Worm (Caenorhabditis elegans) whole organism, L2 larva: ENCODE measurements around the gene srh-39.

Experiments
- C34F6.9 ChIP-seq: fragments of 150-350 bp; optimal IDR thresholded peaks from 2 replicates; lab custom pipeline; 2014; ENCODE audit warnings: missing biosample characterization, missing genetic modification characterization
- F13H6.1 ChIP-seq: sonication (generic microtip); optimal IDR thresholded peaks from 2 replicates; lab custom pipeline; 2016; ENCODE audit warnings: missing genetic modification characterization, missing compliant biosample characterization
- R02D3.7 ChIP-seq: fragments of 150-350 bp; optimal IDR thresholded peaks from 2 replicates; lab custom pipeline; 2014; ENCODE audit warnings: missing biosample characterization, missing genetic modification characterization
- Y55F3AM.14 ChIP-seq: fragments of 200-800 bp; sonication (Bioruptor generic); optimal IDR thresholded peaks from 2 replicates; lab custom pipeline; 2018; ENCODE audit warnings: mild to moderate bottlenecking, missing genetic modification characterization, missing compliant biosample characterization
- ZK546.5 ChIP-seq: sonication (generic microtip); optimal IDR thresholded peaks from 2 replicates; lab custom pipeline; 2017; ENCODE audit warnings: missing biosample characterization, missing genetic modification characterization
- alr-1 ChIP-seq: fragments of 150-350 bp; optimal IDR thresholded peaks from 2 replicates; lab custom pipeline; 2014; ENCODE audit warnings: missing biosample characterization, missing genetic modification characterization
- aly-2 ChIP-seq: fragments of 150-350 bp; optimal IDR thresholded peaks from 2 replicates; lab custom pipeline; 2014; ENCODE audit warnings: missing biosample characterization, missing genetic modification characterization
- ama-1 ChIP-seq: fragments of 150-350 bp; optimal IDR thresholded peaks from 2 replicates; lab custom pipeline; 2018; ENCODE audit warnings: inconsistent platforms
- blmp-1 ChIP-seq: sonication (generic microtip); optimal IDR thresholded peaks from 2 replicates; lab custom pipeline; 2017; ENCODE audit warnings: missing genetic modification characterization, mild to moderate bottlenecking, missing compliant biosample characterization, antibody characterized with exemption, moderate library complexity; ENCODE audit not compliant: insufficient read depth
- ceh-16 ChIP-seq: fragments of 150-350 bp; optimal IDR thresholded peaks from 2 replicates; lab custom pipeline; 2014; ENCODE audit warnings: missing biosample characterization, missing genetic modification characterization
- ceh-82 ChIP-seq: fragments of 150-350 bp; optimal IDR thresholded peaks from 2 replicates; lab custom pipeline; 2014; ENCODE audit warnings: missing biosample characterization, missing genetic modification characterization
- crh-2 ChIP-seq: sonication (generic microtip); optimal IDR thresholded peaks from 2 replicates; lab custom pipeline; 2017; ENCODE audit warnings: missing biosample characterization, missing genetic modification characterization
- dmd-4 ChIP-seq: sonication (generic microtip); optimal IDR thresholded peaks from 2 replicates; lab custom pipeline; 2017; ENCODE audit warnings: missing biosample characterization, missing genetic modification characterization
- egl-27 ChIP-seq: sonication (generic microtip); optimal IDR thresholded peaks from 3 replicates; lab custom pipeline; 2017; ENCODE audit warnings: missing biosample characterization, missing genetic modification reagents, missing genetic modification characterization
- elt-1 ChIP-seq: fragments of 150-350 bp; optimal IDR thresholded peaks from 2 replicates; lab custom pipeline; 2014; ENCODE audit warnings: missing biosample characterization, missing genetic modification characterization
- elt-3 ChIP-seq: sonication (generic microtip); optimal IDR thresholded peaks from 2 replicates; lab custom pipeline; 2017; ENCODE audit warnings: missing biosample characterization, missing genetic modification characterization
- fos-1 ChIP-seq: fragments of 150-350 bp; optimal IDR thresholded peaks from 2 replicates; lab custom pipeline; 2014; ENCODE audit warnings: missing biosample characterization, missing genetic modification characterization
- gmeb-1 ChIP-seq: fragments of 150-350 bp; optimal IDR thresholded peaks from 2 replicates; lab custom pipeline; 2014; ENCODE audit warnings: missing biosample characterization, missing genetic modification characterization
- lin-11 ChIP-seq: fragments of 150-350 bp; sonication (generic microtip); optimal IDR thresholded peaks from 2 replicates; lab custom pipeline; 2014; ENCODE audit warnings: missing biosample characterization, missing genetic modification characterization, inconsistent platforms, mixed read lengths
- lin-13 ChIP-seq: fragments of 150-350 bp; optimal IDR thresholded peaks from 2 replicates; lab custom pipeline; 2014; ENCODE audit warnings: missing biosample characterization, missing genetic modification reagents, missing genetic modification characterization
- lin-39 ChIP-seq: fragments of 150-350 bp; optimal IDR thresholded peaks from 2 replicates; lab custom pipeline; 2014; ENCODE audit warnings: missing biosample characterization, missing genetic modification reagents, missing genetic modification characterization
- lsy-2 ChIP-seq, 2 experiments: fragments of 150-350 bp in 1 of 2; sonication (generic microtip) in 1 of 2; optimal IDR thresholded peaks; 2 replicates each; lab custom pipeline; 2014 to 2017; ENCODE audit warnings: missing biosample characterization in 2 of 2, missing genetic modification characterization in 2 of 2
- mab-5 ChIP-seq: fragments of 150-350 bp; optimal IDR thresholded peaks from 2 replicates; lab custom pipeline; 2014; ENCODE audit warnings: missing biosample characterization, missing genetic modification characterization
- mbf-1 ChIP-seq: sonication (generic microtip); optimal IDR thresholded peaks from 2 replicates; lab custom pipeline; 2017; ENCODE audit warnings: missing biosample characterization, missing genetic modification characterization
- mdl-1 ChIP-seq, 2 experiments: fragments of 150-350 bp in 1 of 2; sonication (generic microtip) in 1 of 2; optimal IDR thresholded peaks; 2 replicates each; lab custom pipeline; 2017; ENCODE audit warnings: missing biosample characterization in 2 of 2, missing genetic modification characterization in 2 of 2
- nhr-10 ChIP-seq: sonication (generic microtip); optimal IDR thresholded peaks from 2 replicates; lab custom pipeline; 2017; ENCODE audit warnings: missing biosample characterization, missing genetic modification characterization
- nhr-11 ChIP-seq: fragments of 150-350 bp; optimal IDR thresholded peaks from 2 replicates; lab custom pipeline; 2014; ENCODE audit warnings: missing biosample characterization, missing genetic modification characterization
- nhr-12 ChIP-seq: fragments of 150-350 bp; optimal IDR thresholded peaks from 2 replicates; lab custom pipeline; 2014; ENCODE audit warnings: missing biosample characterization, missing genetic modification characterization
- nhr-129 ChIP-seq: fragments of 150-350 bp; optimal IDR thresholded peaks from 2 replicates; lab custom pipeline; 2014; ENCODE audit warnings: missing biosample characterization, missing genetic modification characterization
- nhr-21 ChIP-seq: fragments of 150-350 bp; optimal IDR thresholded peaks from 2 replicates; lab custom pipeline; 2014; ENCODE audit warnings: missing biosample characterization, missing genetic modification characterization
- nhr-23 ChIP-seq: fragments of 150-350 bp; optimal IDR thresholded peaks from 2 replicates; lab custom pipeline; 2014; ENCODE audit warnings: missing biosample characterization, missing genetic modification reagents, missing genetic modification characterization
- nhr-237 ChIP-seq: fragments of 150-350 bp; optimal IDR thresholded peaks from 2 replicates; lab custom pipeline; 2014; ENCODE audit warnings: missing biosample characterization, missing genetic modification characterization
- nhr-25 ChIP-seq: fragments of 150-350 bp; sonication (generic microtip); optimal IDR thresholded peaks from 3 replicates; lab custom pipeline; 2014; ENCODE audit warnings: missing biosample characterization, missing genetic modification characterization
- nhr-6 ChIP-seq: fragments of 150-350 bp; optimal IDR thresholded peaks from 2 replicates; lab custom pipeline; 2014; ENCODE audit warnings: missing biosample characterization, missing genetic modification characterization
- nhr-77 ChIP-seq: fragments of 150-350 bp; optimal IDR thresholded peaks from 2 replicates; lab custom pipeline; 2014; ENCODE audit warnings: missing biosample characterization, missing genetic modification characterization
- peb-1 ChIP-seq: fragments of 150-350 bp; optimal IDR thresholded peaks from 2 replicates; lab custom pipeline; 2014; ENCODE audit warnings: missing biosample characterization, missing genetic modification characterization
- sem-4 ChIP-seq: fragments of 150-350 bp; optimal IDR thresholded peaks from 2 replicates; lab custom pipeline; 2014; ENCODE audit warnings: missing biosample characterization, missing genetic modification reagents, missing genetic modification characterization
- skn-1 ChIP-seq: sonication (generic microtip); optimal IDR thresholded peaks from 2 replicates; lab custom pipeline; 2017; ENCODE audit warnings: missing biosample characterization, missing genetic modification characterization
- sma-3 ChIP-seq: sonication (generic microtip); optimal IDR thresholded peaks from 2 replicates; lab custom pipeline; 2016; ENCODE audit warnings: missing genetic modification reagents, missing genetic modification characterization, missing compliant biosample characterization
- sma-9 ChIP-seq, 2 experiments: fragments of 150-350 bp in 1 of 2; sonication (generic microtip) in 1 of 2; optimal IDR thresholded peaks; 2 replicates each; lab custom pipeline; 2014 to 2016; ENCODE audit warnings: missing genetic modification characterization in 2 of 2, mild to moderate bottlenecking in 1 of 2, missing biosample characterization in 1 of 2, missing compliant biosample characterization in 1 of 2, missing genetic modification reagents in 1 of 2, moderate library complexity in 1 of 2
- snpc-4 ChIP-seq: fragments of 150-350 bp; optimal IDR thresholded peaks from 2 replicates; lab custom pipeline; 2014; ENCODE audit warnings: missing biosample characterization, missing genetic modification characterization
- unc-39 ChIP-seq: fragments of 150-350 bp; optimal IDR thresholded peaks from 2 replicates; lab custom pipeline; 2014; ENCODE audit warnings: missing biosample characterization, missing genetic modification characterization
- unc-55 ChIP-seq: fragments of 150-350 bp; sonication (generic microtip); optimal IDR thresholded peaks from 3 replicates; lab custom pipeline; 2014; ENCODE audit warnings: missing biosample characterization, missing genetic modification reagents, missing genetic modification characterization
- unc-62 ChIP-seq: fragments of 150-350 bp; optimal IDR thresholded peaks from 2 replicates; lab custom pipeline; 2014; ENCODE audit warnings: missing biosample characterization, missing genetic modification reagents, missing genetic modification characterization
- zag-1 ChIP-seq: fragments of 150-350 bp; optimal IDR thresholded peaks from 2 replicates; lab custom pipeline; 2014; ENCODE audit warnings: missing biosample characterization, missing genetic modification characterization
- ztf-1 ChIP-seq: fragments of 200-800 bp; sonication (Bioruptor generic); conservative IDR thresholded peaks from 2 replicates; pipeline ENCODE4 v1.3.6; 2022; ENCODE audit warnings: missing genetic modification characterization, missing compliant biosample characterization
- ztf-11 ChIP-seq: sonication (generic microtip); optimal IDR thresholded peaks from 2 replicates; lab custom pipeline; 2017; ENCODE audit warnings: missing biosample characterization, missing genetic modification characterization
- ztf-4 ChIP-seq: fragments of 150-350 bp; optimal IDR thresholded peaks from 2 replicates; lab custom pipeline; 2014; ENCODE audit warnings: missing biosample characterization, missing genetic modification characterization

The srh-39 gene

ce11 chrII:7714614-7715186 lies 50.7 kb downstream of the srh-39 start:
- TF ChIP-seq sma-3 (GFP tag; lab: Kevin White, UChicago) (no peak), C34F6.9 (tag; lab: Kevin White, UChicago) (peak; percentile 76), dmd-4 (no peak), ZK546.5 (tag; lab: Kevin White, UChicago) (no peak), aly-2 (tag; lab: Kevin White, UChicago) (no peak), egl-27 (tag; lab: Kevin White, UChicago) (no peak), nhr-129 (tag; lab: Kevin White, UChicago) (peak; percentile 29), lin-39 (no peak), nhr-77 (tag; lab: Kevin White, UChicago) (no peak), zag-1 (tag; lab: Kevin White, UChicago) (no peak), mab-5 (tag; lab: Kevin White, UChicago) (no peak), nhr-10 (tag; lab: Kevin White, UChicago) (no peak), skn-1 (tag; lab: Kevin White, UChicago) (no peak), fos-1 (tag; lab: Kevin White, UChicago) (no peak), lin-13 (GFP tag; lab: Kevin White, UChicago) (no peak), F13H6.1 (tag; lab: Kevin White, UChicago) (no peak), nhr-11 (tag; lab: Kevin White, UChicago) (no peak), alr-1 (no peak), elt-1 (no peak), ztf-4 (no peak), mbf-1 (tag; lab: Kevin White, UChicago) (no peak), elt-3 (no peak), gmeb-1 (tag; lab: Kevin White, UChicago) (no peak), lsy-2 (tag; optimal IDR thresholded peaks at IDR 0.05; lab: Kevin White, UChicago) (peak in 1 of 2 experiments; percentile 49), nhr-237 (tag; lab: Kevin White, UChicago) (no peak), ceh-16 (tag; lab: Kevin White, UChicago) (no peak), unc-55 (GFP tag; lab: Kevin White, UChicago) (peak; percentile 27), ztf-1 (GFP tag; lab: Robert Waterston, UW) (no peak), R02D3.7 (tag; lab: Kevin White, UChicago) (no peak), unc-39 (tag; lab: Kevin White, UChicago) (no peak), ztf-11 (tag; lab: Kevin White, UChicago) (no peak), nhr-12 (tag; lab: Kevin White, UChicago) (no peak), snpc-4 (tag; lab: Kevin White, UChicago) (no peak), lin-11 (tag; lab: Kevin White, UChicago) (no peak), nhr-21 (no peak), ceh-82 (tag; lab: Kevin White, UChicago) (no peak), nhr-6 (tag; lab: Kevin White, UChicago) (no peak), unc-62 (GFP tag; lab: Kevin White, UChicago) (no peak), ama-1 (lab: Kevin White, UChicago) (no peak), sma-9 (GFP tag; optimal IDR thresholded peaks at IDR 0.05; lab: Kevin White, UChicago) (peak; percentile 57), sma-9 (tag; optimal IDR thresholded peaks at IDR 0.05; lab: Kevin White, UChicago) (no peak), sem-4 (no peak), crh-2 (tag; lab: Kevin White, UChicago) (peak; percentile 91), nhr-23 (tag; lab: Kevin White, UChicago) (no peak), Y55F3AM.14 (GFP tag; lab: Kevin White, UChicago) (no peak), mdl-1 (tag; optimal IDR thresholded peaks at IDR 0.05; lab: Kevin White, UChicago) (no peak), peb-1 (tag; lab: Kevin White, UChicago) (no peak), nhr-25 (tag; lab: Kevin White, UChicago) (no peak), blmp-1 (tag; lab: Kevin White, UChicago) (no peak)
